Worm (Caenorhabditis elegans) whole organism, L1 larva: ENCODE measurements around the gene tph-1.

Source experiments
- hlh-4 ChIP-seq: sonication (generic microtip); optimal IDR thresholded peaks from 2 replicates; lab custom pipeline; 2016; ENCODE audit warnings: mild to moderate bottlenecking, missing genetic modification characterization, missing compliant biosample characterization
- jun-1 ChIP-seq: fragments of 150-350 bp; optimal IDR thresholded peaks from 2 replicates; lab custom pipeline; 2014; ENCODE audit warnings: missing biosample characterization, missing genetic modification reagents, missing genetic modification characterization
- lsy-2 ChIP-seq, 2 experiments: fragments of 150-350 bp; optimal IDR thresholded peaks; 2 replicates each; lab custom pipeline; 2014; ENCODE audit warnings: missing biosample characterization in 2 of 2, missing genetic modification characterization in 2 of 2
- nhr-28 ChIP-seq: fragments of 150-350 bp; optimal IDR thresholded peaks from 2 replicates; lab custom pipeline; 2014; ENCODE audit warnings: missing biosample characterization, missing genetic modification characterization
- unc-62 ChIP-seq: fragments of 150-350 bp; optimal IDR thresholded peaks from 2 replicates; lab custom pipeline; 2014; ENCODE audit warnings: missing biosample characterization, missing genetic modification reagents, missing genetic modification characterization
- ztf-11 ChIP-seq, 2 experiments: sonication (generic microtip); optimal IDR thresholded peaks; 2 replicates each; lab custom pipeline; 2016 to 2017; ENCODE audit warnings: missing genetic modification characterization in 2 of 2, missing biosample characterization in 1 of 2, missing compliant biosample characterization in 1 of 2

ce11 chrII:7553806-7554205 is 4.7 kb downstream of the tph-1 start, which contains the start of gene ZK1290.10:
- TF ChIP-seq jun-1 (tag; lab: Kevin White, UChicago): no peak
- no peak for TF ChIP-seq nhr-28 (tag; lab: Kevin White, UChicago)
- TF ChIP-seq unc-62 (GFP tag; lab: Kevin White, UChicago): no peak
- no peak for TF ChIP-seq lsy-2 (tag; optimal IDR thresholded peaks at IDR 0.05; lab: Kevin White, UChicago)
- TF ChIP-seq ztf-11 (tag; optimal IDR thresholded peaks at IDR 0.05; lab: Kevin White, UChicago): no peak
- TF ChIP-seq hlh-4 (tag; lab: Kevin White, UChicago): no peak
